Fruit fly (Drosophila melanogaster): ENCODE measurements around the gene Hinfp.

DNA sequence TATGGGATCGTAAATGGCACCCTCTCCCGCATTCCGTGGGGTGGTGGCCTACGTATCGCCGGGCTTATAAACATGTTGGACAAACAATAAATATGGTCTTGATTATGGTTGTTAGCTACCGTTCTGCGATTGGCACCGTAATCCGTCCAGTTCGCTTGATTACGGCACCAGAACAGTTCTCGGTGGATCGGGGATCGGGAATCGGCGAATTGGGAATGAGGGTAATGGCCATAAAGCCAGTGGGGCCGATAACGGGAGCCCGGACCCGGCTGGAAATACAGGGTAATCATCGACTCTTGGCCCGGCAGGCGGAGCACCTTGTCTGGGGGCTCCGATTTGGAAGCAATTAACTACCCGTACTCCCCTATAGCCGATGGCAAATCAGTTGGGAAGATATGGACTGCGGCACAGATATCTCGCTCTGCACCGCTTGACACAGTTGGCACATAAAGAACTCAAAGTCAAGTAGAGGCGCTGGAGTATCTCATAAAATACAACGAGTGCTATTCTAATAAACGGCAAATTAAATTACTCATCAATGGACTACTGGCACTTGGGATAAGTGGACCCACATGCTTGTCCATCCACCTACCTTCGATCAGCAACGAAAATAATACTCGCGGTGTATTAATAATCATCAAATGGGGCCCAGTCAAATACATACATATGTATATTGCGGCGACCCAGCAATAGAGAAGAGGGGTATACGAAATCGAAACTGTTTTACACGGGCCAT is 26.9 kb upstream of the Hinfp start:
- TF ChIP-seq h (optimal IDR thresholded peaks at IDR 0.05) (no peak), psq (optimal IDR thresholded peaks at IDR 0.05) (no peak), ttk (optimal IDR thresholded peaks at IDR 0.05) (no peak), Sin3A (optimal IDR thresholded peaks at IDR 0.05) (no peak), insv (optimal IDR thresholded peaks at IDR 0.05) (no peak)

Measured in Kc167 (cell line).